Fruit fly (Drosophila melanogaster) whole organism, embryonic: ENCODE measurements around the gene Rab39.

Experiments
- B-H1 ChIP-seq: fragments of 200-800 bp; sonication (Bioruptor generic); IDR thresholded peaks from 3 replicates; pipeline ENCODE4 v1.3.6; 2022; ENCODE audit warnings: missing biosample characterization, missing genetic modification characterization
- BtbVII ChIP-seq: fragments of 200-800 bp; sonication (Bioruptor generic); optimal IDR thresholded peaks from 3 replicates; lab custom pipeline; 2017; ENCODE audit warnings: missing biosample characterization, mild to moderate bottlenecking, missing genetic modification characterization
- CG10321 ChIP-seq: fragments of 200-800 bp; sonication (Bioruptor generic); IDR thresholded peaks from 2 replicates; pipeline ENCODE4 v1.3.6; 2022; ENCODE audit warnings: missing biosample characterization, missing genetic modification characterization
- CG10565 ChIP-seq: fragments of 200-800 bp; sonication (Bioruptor generic); optimal IDR thresholded peaks from 3 replicates; lab custom pipeline; 2016; ENCODE audit warnings: missing biosample characterization, mild to moderate bottlenecking, missing genetic modification characterization
- CG12104 ChIP-seq: fragments of 200-800 bp; sonication (Bioruptor generic); optimal IDR thresholded peaks from 3 replicates; lab custom pipeline; 2016; ENCODE audit warnings: missing biosample characterization, missing genetic modification characterization
- CG12155 ChIP-seq: fragments of 200-800 bp; sonication (Bioruptor generic); optimal IDR thresholded peaks from 3 replicates; lab custom pipeline; 2016; ENCODE audit warnings: missing biosample characterization, missing genetic modification characterization
- CG13424 ChIP-seq: fragments of 200-800 bp; sonication (Bioruptor generic); optimal IDR thresholded peaks from 2 replicates; lab custom pipeline; 2019; ENCODE audit warnings: missing biosample characterization, mild to moderate bottlenecking, missing genetic modification characterization, moderate library complexity
- CG15073 ChIP-seq: fragments of 200-800 bp; sonication (Bioruptor generic); optimal IDR thresholded peaks from 2 replicates; lab custom pipeline; 2016; ENCODE audit warnings: missing biosample characterization, missing genetic modification characterization
- CG15514 ChIP-seq: fragments of 200-800 bp; sonication (Bioruptor generic); optimal IDR thresholded peaks from 3 replicates; lab custom pipeline; 2017; ENCODE audit warnings: missing biosample characterization, missing genetic modification characterization, mild to moderate bottlenecking, moderate library complexity, missing genetic modification reagents
- CG16779 ChIP-seq: fragments of 200-800 bp; sonication (Bioruptor generic); IDR thresholded peaks from 2 replicates; pipeline ENCODE4 v1.3.6; 2022; ENCODE audit warnings: missing biosample characterization, missing genetic modification characterization
- CG30020 ChIP-seq: fragments of 200-800 bp; optimal IDR thresholded peaks from 2 replicates; lab custom pipeline; 2019; ENCODE audit warnings: missing biosample characterization, mild to moderate bottlenecking, missing genetic modification characterization, moderate library complexity
- CG32767 ChIP-seq: fragments of 200-800 bp; sonication (Bioruptor generic); IDR thresholded peaks from 2 replicates; pipeline ENCODE4 v1.3.6; 2022; ENCODE audit warnings: missing biosample characterization, missing genetic modification characterization
- CG42726 ChIP-seq: fragments of 200-800 bp; sonication (Bioruptor generic); IDR thresholded peaks from 2 replicates; pipeline ENCODE4 v1.3.6; 2022; ENCODE audit warnings: missing biosample characterization, missing genetic modification characterization; ENCODE audit not compliant: partially characterized antibody
- CG6175 ChIP-seq: fragments of 200-800 bp; sonication (Bioruptor generic); IDR thresholded peaks from 3 replicates; pipeline ENCODE4 v1.3.6; 2022; ENCODE audit warnings: missing biosample characterization, missing genetic modification characterization
- CG7987 ChIP-seq: fragments of 200-800 bp; sonication (Bioruptor generic); optimal IDR thresholded peaks from 2 replicates; lab custom pipeline; 2018; ENCODE audit warnings: missing biosample characterization, mild to moderate bottlenecking, missing genetic modification characterization, moderate library complexity
- CG8359 ChIP-seq: fragments of 200-800 bp; sonication (Bioruptor generic); optimal IDR thresholded peaks from 2 replicates; lab custom pipeline; 2017; ENCODE audit warnings: missing biosample characterization, mild to moderate bottlenecking, missing genetic modification characterization, borderline replicate concordance
- CG8924 ChIP-seq: fragments of 200-800 bp; optimal IDR thresholded peaks from 3 replicates; lab custom pipeline; 2019; ENCODE audit warnings: missing biosample characterization, mild to moderate bottlenecking, missing genetic modification characterization, moderate library complexity
- CG9609 ChIP-seq: fragments of 200-800 bp; sonication (Bioruptor generic); optimal IDR thresholded peaks from 3 replicates; lab custom pipeline; 2016; ENCODE audit warnings: missing biosample characterization, missing genetic modification characterization
- CkIIα-i1 ChIP-seq: fragments of 200-800 bp; sonication (Bioruptor generic); IDR thresholded peaks from 2 replicates; pipeline ENCODE4 v1.3.6; 2022; ENCODE audit warnings: missing biosample characterization, missing genetic modification characterization
- ERR ChIP-seq: fragments of 200-800 bp; sonication (Bioruptor generic); optimal IDR thresholded peaks from 2 replicates; lab custom pipeline; 2016; ENCODE audit warnings: missing biosample characterization, missing genetic modification characterization
- Lim3 ChIP-seq: fragments of 200-800 bp; sonication (Bioruptor generic); IDR thresholded peaks from 2 replicates; pipeline ENCODE4 v1.3.6; 2022; ENCODE audit warnings: missing biosample characterization, missing genetic modification characterization
- Mes4 ChIP-seq: fragments of 200-800 bp; sonication (Bioruptor generic); optimal IDR thresholded peaks from 2 replicates; lab custom pipeline; 2016; ENCODE audit warnings: missing biosample characterization, missing genetic modification characterization
- Myb ChIP-seq: fragments of 200-800 bp; sonication (Bioruptor generic); optimal IDR thresholded peaks from 2 replicates; lab custom pipeline; 2016; ENCODE audit warnings: missing biosample characterization, missing genetic modification characterization
- NFAT ChIP-seq: fragments of 200-800 bp; sonication (Bioruptor generic); IDR thresholded peaks from 2 replicates; pipeline ENCODE4 v1.3.6; 2022; ENCODE audit warnings: missing biosample characterization, missing genetic modification characterization
- Ravus ChIP-seq: fragments of 200-800 bp; sonication (Bioruptor generic); IDR thresholded peaks from 2 replicates; pipeline ENCODE4 v1.3.6; 2022; ENCODE audit warnings: missing biosample characterization, missing genetic modification characterization
- Rfx ChIP-seq: fragments of 200-800 bp; sonication (Bioruptor generic); IDR thresholded peaks from 2 replicates; pipeline ENCODE4 v1.3.6; 2022; ENCODE audit warnings: missing biosample characterization, missing genetic modification characterization
- Side ChIP-seq: fragments of 200-800 bp; sonication (Bioruptor generic); optimal IDR thresholded peaks from 2 replicates; lab custom pipeline; 2016; ENCODE audit warnings: missing biosample characterization, missing genetic modification characterization
- Tbp ChIP-seq: fragments of >200 bp; optimal IDR thresholded peaks from 2 replicates; lab custom pipeline; 2018; ENCODE audit warnings: missing biosample characterization, missing genetic modification characterization
- bowl ChIP-seq: fragments of 200-800 bp; sonication (Bioruptor generic); IDR thresholded peaks from 2 replicates; pipeline ENCODE4 v1.3.6; 2022; ENCODE audit warnings: missing biosample characterization, missing genetic modification characterization
- btn ChIP-seq: fragments of 200-800 bp; sonication (Bioruptor generic); optimal IDR thresholded peaks from 2 replicates; lab custom pipeline; 2016; ENCODE audit warnings: missing biosample characterization, missing genetic modification characterization
- caup ChIP-seq: fragments of 200-800 bp; sonication (Bioruptor generic); optimal IDR thresholded peaks from 3 replicates; lab custom pipeline; 2017; ENCODE audit warnings: missing biosample characterization, mild to moderate bottlenecking, missing genetic modification characterization, moderate library complexity; ENCODE audit not compliant: severe bottlenecking
- dan ChIP-seq: fragments of 200-800 bp; sonication (Bioruptor generic); IDR thresholded peaks from 2 replicates; pipeline ENCODE4 v1.3.6; 2022; ENCODE audit warnings: missing biosample characterization, missing genetic modification characterization
- dati ChIP-seq: fragments of 200-800 bp; sonication (Bioruptor generic); IDR thresholded peaks from 2 replicates; pipeline ENCODE4 v1.3.6; 2022; ENCODE audit warnings: missing biosample characterization, missing genetic modification characterization
- ems ChIP-seq: fragments of 200-800 bp; sonication (Bioruptor generic); optimal IDR thresholded peaks from 3 replicates; lab custom pipeline; 2016; ENCODE audit warnings: missing biosample characterization, missing genetic modification characterization
- fd3F ChIP-seq: fragments of 200-800 bp; sonication (Bioruptor generic); optimal IDR thresholded peaks from 2 replicates; lab custom pipeline; 2018; ENCODE audit warnings: missing biosample characterization, mild to moderate bottlenecking, missing genetic modification characterization, moderate library complexity
- fd64A ChIP-seq: fragments of 200-800 bp; sonication (Bioruptor generic); optimal IDR thresholded peaks from 3 replicates; lab custom pipeline; 2018; ENCODE audit warnings: missing biosample characterization, mild to moderate bottlenecking, missing genetic modification characterization
- fru ChIP-seq: fragments of >200 bp; optimal IDR thresholded peaks from 2 replicates; lab custom pipeline; 2017
- fu2 ChIP-seq: fragments of 200-800 bp; sonication (Bioruptor generic); optimal IDR thresholded peaks from 2 replicates; lab custom pipeline; 2016; ENCODE audit warnings: missing biosample characterization, missing genetic modification characterization
- gce ChIP-seq: fragments of 200-800 bp; sonication (Bioruptor generic); IDR thresholded peaks from 3 replicates; pipeline ENCODE4 v1.3.6; 2022; ENCODE audit warnings: missing biosample characterization, missing genetic modification characterization
- grn ChIP-seq: fragments of 200-800 bp; sonication (Bioruptor generic); optimal IDR thresholded peaks from 3 replicates; lab custom pipeline; 2017; ENCODE audit warnings: missing biosample characterization, missing genetic modification characterization
- jigr1 ChIP-seq: fragments of 200-800 bp; sonication (Bioruptor generic); IDR thresholded peaks from 3 replicates; pipeline ENCODE4 v1.3.6; 2022; ENCODE audit warnings: missing biosample characterization, missing genetic modification characterization
- mld ChIP-seq: fragments of 200-800 bp; sonication (Bioruptor generic); IDR thresholded peaks from 3 replicates; pipeline ENCODE4 v1.3.6; 2022; ENCODE audit warnings: missing biosample characterization, missing genetic modification characterization; ENCODE audit not compliant: partially characterized antibody
- nmo ChIP-seq: fragments of 200-800 bp; sonication (Bioruptor generic); optimal IDR thresholded peaks from 2 replicates; lab custom pipeline; 2018; ENCODE audit warnings: missing biosample characterization, mild to moderate bottlenecking, missing genetic modification characterization, moderate library complexity
- run ChIP-seq: fragments of 200-800 bp; sonication (Bioruptor generic); optimal IDR thresholded peaks from 3 replicates; lab custom pipeline; 2018; ENCODE audit warnings: missing biosample characterization, mild to moderate bottlenecking, missing genetic modification characterization
- sd ChIP-seq: fragments of 200-800 bp; sonication (Bioruptor generic); optimal IDR thresholded peaks from 3 replicates; lab custom pipeline; 2018; ENCODE audit warnings: missing biosample characterization, mild to moderate bottlenecking, missing genetic modification characterization, moderate library complexity
- stwl ChIP-seq: fragments of 200-800 bp; sonication (Bioruptor generic); optimal IDR thresholded peaks from 3 replicates; lab custom pipeline; 2018; ENCODE audit warnings: missing biosample characterization, mild to moderate bottlenecking, missing genetic modification characterization, moderate library complexity
- toy ChIP-seq: fragments of 200-800 bp; sonication (Bioruptor generic); IDR thresholded peaks from 2 replicates; pipeline ENCODE4 v1.3.6; 2022; ENCODE audit warnings: missing biosample characterization, missing genetic modification characterization
- zf30C ChIP-seq: fragments of 200-800 bp; sonication (Bioruptor generic); optimal IDR thresholded peaks from 3 replicates; lab custom pipeline; 2018; ENCODE audit warnings: missing biosample characterization, mild to moderate bottlenecking, missing genetic modification characterization

The Rab39 gene

DNA sequence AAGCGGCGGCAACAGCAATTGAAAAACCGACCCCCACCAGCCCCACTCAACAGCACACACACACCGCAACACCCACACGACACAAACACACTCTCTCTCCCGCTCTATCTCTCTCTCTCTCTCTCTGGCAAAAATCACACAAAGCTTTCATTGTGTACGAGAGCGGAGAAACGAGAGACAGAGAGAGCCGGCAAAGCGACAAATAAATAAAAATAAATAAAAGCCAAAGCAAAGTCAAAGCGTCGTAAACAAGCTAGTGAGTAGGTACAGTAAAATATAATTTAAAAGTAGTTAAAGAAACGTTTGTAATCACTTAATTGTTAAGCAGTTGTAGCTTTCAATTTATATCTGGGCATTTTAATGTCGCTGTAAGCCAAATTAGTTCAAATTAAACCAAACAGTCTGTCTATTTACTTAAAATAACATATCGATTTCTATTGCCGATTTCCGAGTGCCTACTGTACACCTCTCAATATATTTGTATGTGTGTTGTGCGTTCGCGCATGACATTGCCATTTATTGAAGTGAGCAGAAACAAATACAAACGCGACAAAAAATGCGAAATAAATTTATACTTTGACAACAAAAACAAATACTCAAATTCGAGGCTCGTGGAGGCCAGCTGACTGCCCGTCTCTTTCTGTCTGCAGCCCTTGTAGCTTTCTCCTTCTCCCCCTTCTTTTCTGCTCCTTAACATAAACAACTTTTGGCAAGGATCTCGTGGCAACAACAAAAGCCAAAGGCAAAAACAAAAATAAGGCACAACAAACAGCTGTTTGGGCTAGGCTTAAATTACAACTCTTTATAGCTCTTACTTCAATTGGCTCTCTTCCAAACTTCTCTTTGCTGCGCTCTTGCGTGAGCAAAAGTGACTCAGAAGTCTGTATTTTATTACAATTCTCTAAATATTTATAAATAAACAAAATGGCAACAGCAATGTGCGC, 37.7 kb upstream of the Rab39 start (continued):
- TF ChIP-seq CG32767 (peak; percentile 84), stwl (tag; lab: Kevin White, UChicago) (no peak), fru (lab: Kevin White, UChicago) (no peak), jigr1 (GFP tag; lab: Robert Waterston, UW) (no peak), Rfx (GFP tag; lab: Robert Waterston, UW) (peak; percentile 96), BtbVII (GFP tag; lab: Kevin White, UChicago) (peak; percentile 96), CG42726 (no peak), Mes4 (GFP tag; lab: Kevin White, UChicago) (peak; percentile 63), bowl (GFP tag; lab: Robert Waterston, UW) (peak; percentile 47; the same call in 1 of the 2 replicates), CG15073 (GFP tag; lab: Kevin White, UChicago) (peak; percentile 24), Lim3 (GFP tag; lab: Robert Waterston, UW) (0 out of 2 replicates have a peak, but pooled peaks have one; percentile 14), Side (peak; percentile 76), ems (GFP tag; lab: Kevin White, UChicago) (peak; percentile 83), fu2 (GFP tag; lab: Kevin White, UChicago) (peak; percentile 87), nmo (GFP tag; lab: Kevin White, UChicago) (peak; percentile 84), grn (GFP tag; lab: Kevin White, UChicago) (peak; percentile 9), Ravus (GFP tag; lab: Robert Waterston, UW) (peak; percentile 68), CG8359 (GFP tag; lab: Kevin White, UChicago) (peak; percentile 58), CG7987 (GFP tag; lab: Kevin White, UChicago) (peak; percentile 40), CG12104 (GFP tag; lab: Kevin White, UChicago) (peak; percentile 80), CG8924 (tag; lab: Kevin White, UChicago) (peak; percentile 94), CG15514 (GFP tag; lab: Kevin White, UChicago) (peak; percentile 90), fd3F (GFP tag; lab: Kevin White, UChicago) (peak; percentile 94), btn (GFP tag; lab: Kevin White, UChicago) (no peak), caup (GFP tag; lab: Kevin White, UChicago) (peak; percentile 95), sd (peak; percentile 83), gce (GFP tag; lab: Robert Waterston, UW) (peak; percentile 79; the same call in 2 of the 3 replicates), CG10321 (GFP tag; lab: Robert Waterston, UW) (peak; percentile 34; the same call in 1 of the 2 replicates), CG10565 (no peak), NFAT (peak; percentile 80), ERR (GFP tag; lab: Kevin White, UChicago) (peak; percentile 66), mld (GFP tag; lab: Robert Waterston, UW) (no peak), CkIIα-i1 (GFP tag; lab: Robert Waterston, UW) (0 out of 2 replicates have a peak, but pooled peaks have one; percentile 23), CG16779 (GFP tag; lab: Robert Waterston, UW) (peak; percentile 88), dati (GFP tag; lab: Robert Waterston, UW) (peak; percentile 32; the same call in 1 of the 2 replicates), B-H1 (GFP tag; lab: Robert Waterston, UW) (peak; percentile 72), CG13424 (tag; lab: Kevin White, UChicago) (peak; percentile 94), CG30020 (tag; lab: Kevin White, UChicago) (peak; percentile 41), Tbp (GFP tag; lab: Kevin White, UChicago) (no peak), Myb (peak; percentile 71), run (tag; lab: Kevin White, UChicago) (peak; percentile 71), zf30C (GFP tag; lab: Kevin White, UChicago) (no peak), CG12155 (GFP tag; lab: Kevin White, UChicago) (peak; percentile 89), dan (no peak), toy (GFP tag; lab: Robert Waterston, UW) (peak; percentile 52; the same call in 1 of the 2 replicates), CG6175 (GFP tag; lab: Robert Waterston, UW) (peak; percentile 55; the same call in 1 of the 3 replicates), fd64A (GFP tag; lab: Kevin White, UChicago) (peak; percentile 54), CG9609 (GFP tag; lab: Kevin White, UChicago) (peak; percentile 81)
